Fruit fly (Drosophila melanogaster): Measurements from ENCODE around the gene Ide.
A peak's percentile ranks its signal among the peaks of the same experiment; 100 is the strongest.

The Ide gene

dm6 chr3L:20395257-20395909, 19.7 kb upstream of the Ide start:
- TF ChIP-seq CG12605 (GFP tag; IDR thresholded peaks at IDR 0.05) (no peak), Pif1B (GFP tag; optimal IDR thresholded peaks at IDR 0.05) (peak; percentile 7), fd96Ca (GFP tag; IDR thresholded peaks at IDR 0.05) (0 out of 3 replicates have a peak, but pooled peaks have one; percentile 13)

- no peak for TF ChIP-seq CG10348 (GFP tag; IDR thresholded peaks at IDR 0.05)
- TF ChIP-seq CG34367 (tag; optimal IDR thresholded peaks at IDR 0.05) = no peak
- TF ChIP-seq CG15710 (tag; optimal IDR thresholded peaks at IDR 0.05) = no peak
- TF ChIP-seq gl (tag; optimal IDR thresholded peaks at IDR 0.05) = no peak
- no peak for TF ChIP-seq CG13204 (GFP tag; optimal IDR thresholded peaks at IDR 0.05)
- TF ChIP-seq fd96Ca (GFP tag; IDR thresholded peaks at IDR 0.05) = no peak
- no peak for TF ChIP-seq EcR (GFP tag; optimal IDR thresholded peaks at IDR 0.05)
- no peak for TF ChIP-seq rn (GFP tag; IDR thresholded peaks at IDR 0.05)
- no peak for TF ChIP-seq Pif1B (GFP tag; optimal IDR thresholded peaks at IDR 0.05)
- no peak for TF ChIP-seq CG4496 (GFP tag; IDR thresholded peaks at IDR 0.05)
- TF ChIP-seq CG17806 (tag; optimal IDR thresholded peaks at IDR 0.05) = no peak
- no peak for TF ChIP-seq Ets98B (GFP tag; IDR thresholded peaks at IDR 0.05)
- no peak for TF ChIP-seq CG14655 (GFP tag; optimal IDR thresholded peaks at IDR 0.05)
- no peak for TF ChIP-seq CG8301 (tag; optimal IDR thresholded peaks at IDR 0.05)
- no peak for TF ChIP-seq CG12605 (GFP tag; IDR thresholded peaks at IDR 0.05)
- no peak for TF ChIP-seq CG9948 (tag; optimal IDR thresholded peaks at IDR 0.05)
- TF ChIP-seq Snoo (tag; optimal IDR thresholded peaks at IDR 0.05) = no peak
- no peak for TF ChIP-seq Pif1A (GFP tag; optimal IDR thresholded peaks at IDR 0.05)
- TF ChIP-seq CG8159 (tag; optimal IDR thresholded peaks at IDR 0.05) = no peak
- no peak for TF ChIP-seq D1 (tag; optimal IDR thresholded peaks at IDR 0.05)
These were observed 17.7 kb upstream of the Ide start, which contains the start of gene CG33969 for dm6 chr3L:20393357-20393756. Gene CG33969, minus strand, starts transcription at chr3L:20393553.

dm6 chr3L:20388983-20389382, 13.3 kb upstream of the Ide start:
- TF ChIP-seq fd96Ca (GFP tag; IDR thresholded peaks at IDR 0.05) (no peak), Pif1A (GFP tag; optimal IDR thresholded peaks at IDR 0.05) (no peak), CG4496 (GFP tag; IDR thresholded peaks at IDR 0.05) (no peak), rn (GFP tag; IDR thresholded peaks at IDR 0.05) (no peak), CG32121 (GFP tag; IDR thresholded peaks at IDR 0.05) (no peak), gl (tag; optimal IDR thresholded peaks at IDR 0.05) (no peak), CG34367 (tag; optimal IDR thresholded peaks at IDR 0.05) (no peak)

dm6 chr3L:20387843-20388163, 12.1 kb upstream of the Ide start:
- TF ChIP-seq CG13204 (GFP tag; optimal IDR thresholded peaks at IDR 0.05) (peak; percentile 26), CG9948 (tag; optimal IDR thresholded peaks at IDR 0.05) (no peak), rn (GFP tag; IDR thresholded peaks at IDR 0.05) (no peak), gl (tag; optimal IDR thresholded peaks at IDR 0.05) (peak; percentile 45), CG17806 (tag; optimal IDR thresholded peaks at IDR 0.05) (no peak), Snoo (tag; optimal IDR thresholded peaks at IDR 0.05) (no peak)

- TF ChIP-seq CG13204 (GFP tag; optimal IDR thresholded peaks at IDR 0.05) (no peak), CG32121 (GFP tag; IDR thresholded peaks at IDR 0.05) (peak; percentile 36; the same call in 1 of the 2 replicates), EcR (GFP tag; optimal IDR thresholded peaks at IDR 0.05) (peak; percentile 18), CG12605 (GFP tag; IDR thresholded peaks at IDR 0.05) (no peak)
These were observed 11.5 kb upstream of the Ide start for dm6 chr3L:20387038-20387842.

dm6 chr3L:20385969-20386370, 10.3 kb upstream of the Ide start:
- TF ChIP-seq CG14655 (GFP tag; optimal IDR thresholded peaks at IDR 0.05) (no peak), Ets98B (GFP tag; IDR thresholded peaks at IDR 0.05) (no peak), EcR (GFP tag; optimal IDR thresholded peaks at IDR 0.05) (peak; percentile 57), D1 (tag; optimal IDR thresholded peaks at IDR 0.05) (no peak), CG34367 (tag; optimal IDR thresholded peaks at IDR 0.05) (no peak), CG10348 (GFP tag; IDR thresholded peaks at IDR 0.05) (no peak), gl (tag; optimal IDR thresholded peaks at IDR 0.05) (no peak), CG9948 (tag; optimal IDR thresholded peaks at IDR 0.05) (no peak), CG4496 (GFP tag; IDR thresholded peaks at IDR 0.05) (no peak), CG13204 (GFP tag; optimal IDR thresholded peaks at IDR 0.05) (peak; percentile 87)

- TF ChIP-seq EcR (GFP tag; optimal IDR thresholded peaks at IDR 0.05) (peak; percentile 15), CG34367 (tag; optimal IDR thresholded peaks at IDR 0.05) (no peak)
These were observed 9.7 kb upstream of the Ide start for dm6 chr3L:20385408-20385807.

All from whole organism, pupa.